Worm (Caenorhabditis elegans) whole organism, L1 larva: ENCODE data around the gene R05G6.1.
A peak's percentile ranks its signal among the peaks of the same experiment; 100 is the strongest.

ENCODE experiments used
- C16A3.4 ChIP-seq: fragments of 150-350 bp; optimal IDR thresholded peaks from 2 replicates; lab custom pipeline; 2014; ENCODE audit warnings: missing biosample characterization, missing genetic modification characterization
- F16B12.6 ChIP-seq: fragments of 150-350 bp; optimal IDR thresholded peaks from 2 replicates; lab custom pipeline; 2014; ENCODE audit warnings: missing biosample characterization, missing genetic modification characterization
- alr-1 ChIP-seq: fragments of 200-800 bp; sonication (Bioruptor generic); optimal IDR thresholded peaks from 2 replicates; lab custom pipeline; 2018; ENCODE audit warnings: borderline replicate concordance, mild to moderate bottlenecking, missing genetic modification characterization, missing compliant biosample characterization
- aly-2 ChIP-seq: fragments of 150-350 bp; optimal IDR thresholded peaks from 2 replicates; lab custom pipeline; 2014; ENCODE audit warnings: missing biosample characterization, missing genetic modification characterization
- ceh-63 ChIP-seq: fragments of 200-800 bp; sonication (Bioruptor generic); optimal IDR thresholded peaks from 2 replicates; lab custom pipeline; 2018; ENCODE audit warnings: mild to moderate bottlenecking, missing genetic modification characterization, missing compliant biosample characterization
- ceh-8 ChIP-seq: fragments of 200-800 bp; sonication (Bioruptor generic); optimal IDR thresholded peaks from 2 replicates; lab custom pipeline; 2018; ENCODE audit warnings: mild to moderate bottlenecking, missing genetic modification characterization, moderate library complexity, missing compliant biosample characterization
- ceh-82 ChIP-seq, 3 experiments: fragments of 150-350 bp in 1 of 3; sonication (generic microtip) in 2 of 3; optimal IDR thresholded peaks; 2 replicates each; lab custom pipeline; 2014 to 2017; ENCODE audit warnings: missing biosample characterization in 3 of 3, missing genetic modification characterization in 3 of 3
- ceh-88 ChIP-seq: fragments of 200-800 bp; sonication (Bioruptor generic); IDR thresholded peaks from 2 replicates; pipeline ENCODE4 v1.3.6; 2022; ENCODE audit warnings: missing genetic modification characterization, missing compliant biosample characterization
- ceh-90 ChIP-seq: sonication (generic microtip); optimal IDR thresholded peaks from 2 replicates; lab custom pipeline; 2016; ENCODE audit warnings: missing genetic modification characterization, missing compliant biosample characterization
- dsc-1 ChIP-seq: sonication (generic microtip); optimal IDR thresholded peaks from 2 replicates; lab custom pipeline; 2016; ENCODE audit warnings: mild to moderate bottlenecking, missing genetic modification characterization, missing compliant biosample characterization
- efl-1 ChIP-seq, 4 experiments: fragments of 150-350 bp; optimal IDR thresholded peaks in 3 of 4; peaks in 1 of 4; 1 replicate in 1 of 4; 2 replicates in 3 of 4; lab custom pipeline; 2014; ENCODE audit warnings: missing biosample characterization in 2 of 4, missing genetic modification characterization in 2 of 4, missing genetic modification reagents in 2 of 4
- egl-27 ChIP-seq, 2 experiments: fragments of 150-350 bp in 1 of 2; sonication (generic microtip); optimal IDR thresholded peaks; 3 replicates each; lab custom pipeline; 2017 to 2018; ENCODE audit warnings: missing biosample characterization in 2 of 2, missing genetic modification characterization in 2 of 2, missing genetic modification reagents in 2 of 2
- elt-2 ChIP-seq: sonication (generic microtip); optimal IDR thresholded peaks from 2 replicates; lab custom pipeline; 2016; ENCODE audit warnings: missing genetic modification characterization, mild to moderate bottlenecking, inconsistent platforms, missing compliant biosample characterization, missing genetic modification reagents
- elt-3 ChIP-seq, 6 experiments: fragments of 150-350 bp in 1 of 6; sonication (generic microtip); optimal IDR thresholded peaks; 2 replicates each; lab custom pipeline; 2017 to 2018; ENCODE audit warnings: missing biosample characterization in 6 of 6, missing genetic modification characterization in 6 of 6, inconsistent platforms in 1 of 6
- fkh-4 ChIP-seq: sonication (generic microtip); optimal IDR thresholded peaks from 2 replicates; lab custom pipeline; 2016; ENCODE audit warnings: missing compliant biosample characterization, missing genetic modification characterization, borderline replicate concordance
- fos-1 ChIP-seq: fragments of 150-350 bp; optimal IDR thresholded peaks from 2 replicates; lab custom pipeline; 2014; ENCODE audit warnings: missing biosample characterization, missing genetic modification characterization
- hlh-17 ChIP-seq: fragments of 200-800 bp; sonication (Bioruptor generic); optimal IDR thresholded peaks from 2 replicates; lab custom pipeline; 2018; ENCODE audit warnings: missing genetic modification characterization, mild to moderate bottlenecking, missing compliant biosample characterization, moderate library complexity, borderline replicate concordance
- hlh-4 ChIP-seq: sonication (generic microtip); optimal IDR thresholded peaks from 2 replicates; lab custom pipeline; 2016; ENCODE audit warnings: mild to moderate bottlenecking, missing genetic modification characterization, missing compliant biosample characterization
- hpl-2 ChIP-seq: fragments of 150-350 bp; optimal IDR thresholded peaks from 2 replicates; lab custom pipeline; 2014; ENCODE audit warnings: missing biosample characterization, missing genetic modification reagents, missing genetic modification characterization
- irx-1 ChIP-seq: sonication (generic microtip); optimal IDR thresholded peaks from 2 replicates; lab custom pipeline; 2016; ENCODE audit warnings: missing genetic modification characterization, missing compliant biosample characterization
- jun-1 ChIP-seq: fragments of 150-350 bp; optimal IDR thresholded peaks from 2 replicates; lab custom pipeline; 2014; ENCODE audit warnings: missing biosample characterization, missing genetic modification reagents, missing genetic modification characterization
- lin-15B ChIP-seq: fragments of 150-350 bp; sonication (generic microtip); optimal IDR thresholded peaks from 3 replicates; lab custom pipeline; 2014; ENCODE audit warnings: missing biosample characterization, missing genetic modification characterization
- lin-35 ChIP-seq, 2 experiments: fragments of 150-350 bp; optimal IDR thresholded peaks; 2 replicates each; lab custom pipeline; 2014; ENCODE audit warnings: missing biosample characterization in 2 of 2, missing genetic modification characterization in 2 of 2, missing genetic modification reagents in 2 of 2
- mdl-1 ChIP-seq, 2 experiments: fragments of 150-350 bp; optimal IDR thresholded peaks; 2 replicates each; lab custom pipeline; 2014 to 2017; ENCODE audit warnings: missing biosample characterization in 2 of 2, missing genetic modification characterization in 2 of 2, inconsistent platforms in 1 of 2
- mef-2 ChIP-seq: fragments of 150-350 bp; optimal IDR thresholded peaks from 2 replicates; lab custom pipeline; 2014; ENCODE audit warnings: missing biosample characterization, missing genetic modification characterization
- mep-1 ChIP-seq: fragments of 150-350 bp; optimal IDR thresholded peaks from 2 replicates; lab custom pipeline; 2014; ENCODE audit warnings: missing biosample characterization, missing genetic modification characterization
- nhr-11 ChIP-seq: fragments of 150-350 bp; optimal IDR thresholded peaks from 2 replicates; lab custom pipeline; 2014; ENCODE audit warnings: missing biosample characterization, missing genetic modification characterization
- nhr-12 ChIP-seq: sonication (generic microtip); optimal IDR thresholded peaks from 2 replicates; lab custom pipeline; 2017; ENCODE audit warnings: missing biosample characterization, missing genetic modification characterization
- nhr-19 ChIP-seq: fragments of 200-800 bp; sonication (Bioruptor generic); conservative IDR thresholded peaks from 2 replicates; pipeline ENCODE4 v1.3.6; 2022; ENCODE audit warnings: missing genetic modification characterization, missing compliant biosample characterization
- nhr-20 ChIP-seq: sonication (generic microtip); optimal IDR thresholded peaks from 2 replicates; lab custom pipeline; 2016; ENCODE audit warnings: mild to moderate bottlenecking, missing genetic modification characterization, missing compliant biosample characterization
- nhr-28 ChIP-seq: fragments of 150-350 bp; optimal IDR thresholded peaks from 2 replicates; lab custom pipeline; 2014; ENCODE audit warnings: missing biosample characterization, missing genetic modification characterization
- nhr-71 ChIP-seq: sonication (generic microtip); optimal IDR thresholded peaks from 2 replicates; lab custom pipeline; 2016; ENCODE audit warnings: mild to moderate bottlenecking, missing genetic modification characterization, moderate library complexity, missing compliant biosample characterization
- nhr-77 ChIP-seq: fragments of 150-350 bp; optimal IDR thresholded peaks from 2 replicates; lab custom pipeline; 2014; ENCODE audit warnings: missing biosample characterization, missing genetic modification characterization
- pag-3 ChIP-seq: sonication (generic microtip); optimal IDR thresholded peaks from 2 replicates; lab custom pipeline; 2017; ENCODE audit warnings: missing genetic modification characterization, mild to moderate bottlenecking, missing compliant biosample characterization, antibody characterized with exemption, borderline replicate concordance; ENCODE audit not compliant: insufficient read depth
- pqm-1 ChIP-seq: sonication (generic microtip); optimal IDR thresholded peaks from 3 replicates; lab custom pipeline; 2017; ENCODE audit warnings: missing biosample characterization, missing genetic modification characterization
- snpc-4 ChIP-seq: fragments of 150-350 bp; optimal IDR thresholded peaks from 2 replicates; lab custom pipeline; 2014; ENCODE audit warnings: missing biosample characterization, missing genetic modification characterization
- sox-4 ChIP-seq: sonication (generic microtip); optimal IDR thresholded peaks from 2 replicates; lab custom pipeline; 2016; ENCODE audit warnings: missing genetic modification characterization, missing compliant biosample characterization
- sptf-1 ChIP-seq: fragments of 150-350 bp; optimal IDR thresholded peaks from 2 replicates; lab custom pipeline; 2014; ENCODE audit warnings: missing biosample characterization, missing genetic modification characterization
- swsn-7 ChIP-seq: sonication (generic microtip); optimal IDR thresholded peaks from 2 replicates; lab custom pipeline; 2016; ENCODE audit warnings: missing genetic modification characterization, missing compliant biosample characterization
- tbx-2 ChIP-seq: sonication (generic microtip); optimal IDR thresholded peaks from 2 replicates; lab custom pipeline; 2016; ENCODE audit warnings: missing genetic modification characterization, missing compliant biosample characterization
- unc-30 ChIP-seq: sonication (generic microtip); optimal IDR thresholded peaks from 2 replicates; lab custom pipeline; 2017; ENCODE audit warnings: missing biosample characterization, missing genetic modification characterization
- unc-62 ChIP-seq: fragments of 150-350 bp; optimal IDR thresholded peaks from 2 replicates; lab custom pipeline; 2014; ENCODE audit warnings: missing biosample characterization, missing genetic modification reagents, missing genetic modification characterization
- unc-86 ChIP-seq: sonication (generic microtip); optimal IDR thresholded peaks from 2 replicates; lab custom pipeline; 2016; ENCODE audit warnings: missing genetic modification characterization, missing compliant biosample characterization
- unc-98 ChIP-seq: fragments of 200-800 bp; sonication (Bioruptor generic); IDR thresholded peaks from 2 replicates; pipeline ENCODE4 v1.3.6; 2022; ENCODE audit warnings: missing genetic modification characterization, missing compliant biosample characterization
- vab-15 ChIP-seq: sonication (generic microtip); optimal IDR thresholded peaks from 2 replicates; lab custom pipeline; 2017; ENCODE audit warnings: missing genotype, mild to moderate bottlenecking, missing genetic modification characterization, missing compliant biosample characterization
- xbp-1 ChIP-seq: sonication (generic microtip); optimal IDR thresholded peaks from 2 replicates; lab custom pipeline; 2016; ENCODE audit warnings: missing genetic modification characterization, missing compliant biosample characterization
- zip-4 ChIP-seq: fragments of 200-800 bp; sonication (Bioruptor generic); optimal IDR thresholded peaks from 2 replicates; lab custom pipeline; 2018; ENCODE audit warnings: mild to moderate bottlenecking, missing genetic modification characterization, moderate library complexity, missing compliant biosample characterization
- ztf-11 ChIP-seq, 2 experiments: sonication (generic microtip); optimal IDR thresholded peaks; 2 replicates each; lab custom pipeline; 2016 to 2017; ENCODE audit warnings: missing genetic modification characterization in 2 of 2, missing biosample characterization in 1 of 2, missing compliant biosample characterization in 1 of 2
- ztf-4 ChIP-seq: fragments of 150-350 bp; optimal IDR thresholded peaks from 2 replicates; lab custom pipeline; 2014; ENCODE audit warnings: missing biosample characterization, missing genetic modification characterization

The R05G6.1 gene

ce11 chrIV:7552100-7552499 lies 19.6 kb downstream of the R05G6.1 start:
- TF ChIP-seq mep-1 (tag; lab: Kevin White, UChicago): no peak
- TF ChIP-seq ceh-82 (tag; optimal IDR thresholded peaks at IDR 0.05; lab: Kevin White, UChicago): no peak
- no peak for TF ChIP-seq nhr-19
- TF ChIP-seq pag-3 (tag; lab: Kevin White, UChicago): no peak
- no peak for TF ChIP-seq xbp-1 (tag; lab: Kevin White, UChicago)
- no peak for TF ChIP-seq hpl-2 (GFP tag; lab: Kevin White, UChicago)
- no peak for TF ChIP-seq hlh-4
- TF ChIP-seq mef-2 (tag; lab: Kevin White, UChicago): no peak
- TF ChIP-seq nhr-20 (tag; lab: Kevin White, UChicago): no peak

ce11 chrIV:7552958-7553553 lies 20.6 kb downstream of the R05G6.1 start, which contains the start of gene dif-1:
TSS of gene dif-1 (minus strand) at chrIV:7553008.
- TF ChIP-seq nhr-28 (tag; lab: Kevin White, UChicago) (no peak), irx-1 (tag; lab: Kevin White, UChicago) (no peak), elt-2 (tag; lab: Kevin White, UChicago) (peak; percentile 65), fos-1 (no peak), unc-98 (GFP tag; lab: Robert Waterston, UW) (no peak), mdl-1 (tag; optimal IDR thresholded peaks at IDR 0.05; lab: Kevin White, UChicago) (no peak), ztf-4 (tag; lab: Kevin White, UChicago) (no peak), ceh-90 (tag; lab: Kevin White, UChicago) (no peak), hlh-4 (no peak), unc-86 (tag; lab: Kevin White, UChicago) (no peak), C16A3.4 (tag; lab: Kevin White, UChicago) (no peak), tbx-2 (no peak), aly-2 (no peak), nhr-11 (no peak), egl-27 (tag; optimal IDR thresholded peaks at IDR 0.05; lab: Kevin White, UChicago) (no peak), unc-30 (tag; lab: Kevin White, UChicago) (no peak), ceh-63 (no peak), sptf-1 (tag; lab: Kevin White, UChicago) (no peak), ceh-82 (tag; optimal IDR thresholded peaks at IDR 0.05; lab: Kevin White, UChicago) (no peak), zip-4 (GFP tag; lab: Kevin White, UChicago) (no peak), lin-35 (GFP tag; optimal IDR thresholded peaks at IDR 0.05; lab: Kevin White, UChicago) (peak in 1 of 2 experiments; percentile 54), ztf-11 (tag; optimal IDR thresholded peaks at IDR 0.05; lab: Kevin White, UChicago) (no peak), sox-4 (tag; lab: Kevin White, UChicago) (no peak), fkh-4 (tag; lab: Kevin White, UChicago) (no peak), ceh-8 (GFP tag; lab: Kevin White, UChicago) (no peak), jun-1 (tag; lab: Kevin White, UChicago) (no peak), F16B12.6 (tag; lab: Kevin White, UChicago) (peak; percentile 4), unc-62 (GFP tag; lab: Kevin White, UChicago) (no peak), vab-15 (tag; lab: Kevin White, UChicago) (no peak), hlh-17 (no peak), nhr-20 (tag; lab: Kevin White, UChicago) (peak; percentile 48), hpl-2 (GFP tag; lab: Kevin White, UChicago) (no peak), dsc-1 (tag; lab: Kevin White, UChicago) (no peak), lin-15B (tag; lab: Kevin White, UChicago) (no peak), efl-1 (optimal IDR thresholded peaks at IDR 0.05; lab: Kevin White, UChicago) (peak; percentile 4 to 7), efl-1 (GFP tag; optimal IDR thresholded peaks at IDR 0.05 in 1 of 2; lab: Kevin White, UChicago) (peak in 1 of 2 experiments; percentile 13), ceh-88 (GFP tag; lab: Robert Waterston, UW) (no peak), snpc-4 (tag; lab: Kevin White, UChicago) (no peak), nhr-12 (no peak), nhr-71 (peak; percentile 30), alr-1 (tag; lab: Kevin White, UChicago) (no peak), nhr-77 (no peak), elt-3 (tag; optimal IDR thresholded peaks at IDR 0.05; lab: Kevin White, UChicago) (peak in 2 of 6 experiments; percentile 23 to 35), mef-2 (tag; lab: Kevin White, UChicago) (no peak), swsn-7 (tag; lab: Kevin White, UChicago) (no peak), pag-3 (tag; lab: Kevin White, UChicago) (no peak), pqm-1 (tag; lab: Kevin White, UChicago) (no peak)
